Worm (Caenorhabditis elegans): ENCODE data around the gene cest-10.

DNA sequence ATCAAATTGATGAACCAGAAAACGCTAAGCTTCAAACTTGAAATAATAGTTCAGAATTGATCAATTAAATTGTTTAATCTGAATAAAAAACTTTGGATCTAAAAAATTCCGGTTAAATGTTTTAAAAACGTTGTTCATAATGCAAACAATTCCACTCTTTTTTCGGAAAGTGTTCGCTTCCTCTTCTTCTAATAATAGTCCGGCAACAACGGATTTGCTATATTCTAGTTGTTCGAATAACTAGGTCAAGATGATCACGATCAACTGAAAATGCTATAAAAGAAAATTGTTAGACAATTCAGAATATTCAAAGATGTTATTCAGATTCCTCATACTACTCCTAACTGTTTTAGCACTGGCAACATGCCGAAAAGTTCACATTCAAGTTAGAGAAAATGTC is 50.6 kb downstream of the cest-10 start, which contains the start of gene D2024.4:
- TF ChIP-seq ztf-23 (GFP tag; IDR thresholded peaks at IDR 0.05), result no peak
- TF ChIP-seq klf-2 (GFP tag; conservative IDR thresholded peaks at IDR 0.05), result no peak
- no peak for TF ChIP-seq tab-1 (GFP tag; IDR thresholded peaks at IDR 0.05)
- TF ChIP-seq cog-1 (tag; optimal IDR thresholded peaks at IDR 0.05), result no peak
- no peak for TF ChIP-seq ref-1 (GFP tag; conservative IDR thresholded peaks at IDR 0.05)
- TF ChIP-seq ztf-29 (GFP tag; IDR thresholded peaks at IDR 0.05), result no peak
- no peak for TF ChIP-seq flt-1 (GFP tag; IDR thresholded peaks at IDR 0.05)
- no peak for TF ChIP-seq med-1 (GFP tag; optimal IDR thresholded peaks at IDR 0.05; ENCODE audit: insufficient read depth)
